Worm (Caenorhabditis elegans): ENCODE data around the gene F36D3.14.

ce11 chrV:16470916-16471315, 32.1 kb downstream of the F36D3.14 start, which contains the start of gene srh-138:
- TF ChIP-seq aly-1 (tag; optimal IDR thresholded peaks at IDR 0.05) (no peak), ceh-13 (GFP tag; optimal IDR thresholded peaks at IDR 0.05) (no peak), scrt-1 (GFP tag; IDR thresholded peaks at IDR 0.05) (no peak), ama-1 (optimal IDR thresholded peaks at IDR 0.05) (no peak), pes-1 (GFP tag; IDR thresholded peaks at IDR 0.05) (no peak), tbx-37 (GFP tag; conservative IDR thresholded peaks at IDR 0.05) (no peak)
